Worm (Caenorhabditis elegans) whole organism, L1 larva: ENCODE data around the gene srbc-21.

Experiments
- C04F5.9 ChIP-seq: sonication (generic microtip); optimal IDR thresholded peaks from 2 replicates; lab custom pipeline; 2016; ENCODE audit warnings: missing genetic modification characterization, missing compliant biosample characterization
- C34B4.2 ChIP-seq: sonication (generic microtip); optimal IDR thresholded peaks from 2 replicates; lab custom pipeline; 2017; ENCODE audit warnings: mild to moderate bottlenecking, missing genetic modification characterization, missing compliant biosample characterization
- aha-1 ChIP-seq: fragments of 150-350 bp; optimal IDR thresholded peaks from 2 replicates; lab custom pipeline; 2014; ENCODE audit warnings: missing biosample characterization, missing genetic modification characterization
- alr-1 ChIP-seq: fragments of 200-800 bp; sonication (Bioruptor generic); optimal IDR thresholded peaks from 2 replicates; lab custom pipeline; 2018; ENCODE audit warnings: borderline replicate concordance, mild to moderate bottlenecking, missing genetic modification characterization, missing compliant biosample characterization
- ceh-82 ChIP-seq, 3 experiments: fragments of 150-350 bp in 1 of 3; sonication (generic microtip) in 2 of 3; optimal IDR thresholded peaks; 2 replicates each; lab custom pipeline; 2014 to 2017; ENCODE audit warnings: missing biosample characterization in 3 of 3, missing genetic modification characterization in 3 of 3
- ceh-88 ChIP-seq: fragments of 200-800 bp; sonication (Bioruptor generic); IDR thresholded peaks from 2 replicates; pipeline ENCODE4 v1.3.6; 2022; ENCODE audit warnings: missing genetic modification characterization, missing compliant biosample characterization
- ceh-90 ChIP-seq: sonication (generic microtip); optimal IDR thresholded peaks from 2 replicates; lab custom pipeline; 2016; ENCODE audit warnings: missing genetic modification characterization, missing compliant biosample characterization
- ces-1 ChIP-seq: fragments of 150-350 bp; optimal IDR thresholded peaks from 2 replicates; lab custom pipeline; 2014; ENCODE audit warnings: missing biosample characterization, missing genetic modification reagents, missing genetic modification characterization
- dpl-1 ChIP-seq, 3 experiments: fragments of 150-350 bp in 2 of 3; sonication (generic microtip) in 1 of 3; optimal IDR thresholded peaks; 2 replicates each; lab custom pipeline; 2014 to 2017; ENCODE audit warnings: missing biosample characterization in 3 of 3, missing genetic modification characterization in 3 of 3, missing genetic modification reagents in 3 of 3
- dsc-1 ChIP-seq: sonication (generic microtip); optimal IDR thresholded peaks from 2 replicates; lab custom pipeline; 2016; ENCODE audit warnings: mild to moderate bottlenecking, missing genetic modification characterization, missing compliant biosample characterization
- efl-1 ChIP-seq, 4 experiments: fragments of 150-350 bp; optimal IDR thresholded peaks in 3 of 4; peaks in 1 of 4; 1 replicate in 1 of 4; 2 replicates in 3 of 4; lab custom pipeline; 2014; ENCODE audit warnings: missing biosample characterization in 2 of 4, missing genetic modification characterization in 2 of 4, missing genetic modification reagents in 2 of 4
- egl-27 ChIP-seq, 2 experiments: fragments of 150-350 bp in 1 of 2; sonication (generic microtip); optimal IDR thresholded peaks; 3 replicates each; lab custom pipeline; 2017 to 2018; ENCODE audit warnings: missing biosample characterization in 2 of 2, missing genetic modification characterization in 2 of 2, missing genetic modification reagents in 2 of 2
- elt-2 ChIP-seq: sonication (generic microtip); optimal IDR thresholded peaks from 2 replicates; lab custom pipeline; 2016; ENCODE audit warnings: missing genetic modification characterization, mild to moderate bottlenecking, inconsistent platforms, missing compliant biosample characterization, missing genetic modification reagents
- elt-3 ChIP-seq, 6 experiments: fragments of 150-350 bp in 1 of 6; sonication (generic microtip); optimal IDR thresholded peaks; 2 replicates each; lab custom pipeline; 2017 to 2018; ENCODE audit warnings: missing biosample characterization in 6 of 6, missing genetic modification characterization in 6 of 6, inconsistent platforms in 1 of 6
- ets-5 ChIP-seq: fragments of 200-800 bp; sonication (Bioruptor generic); IDR thresholded peaks from 2 replicates; pipeline ENCODE4 v1.3.6; 2022; ENCODE audit warnings: missing genetic modification characterization, missing compliant biosample characterization
- fkh-10 ChIP-seq: sonication (generic microtip); optimal IDR thresholded peaks from 2 replicates; lab custom pipeline; 2017; ENCODE audit warnings: missing biosample characterization, missing genetic modification reagents, missing genetic modification characterization
- fkh-4 ChIP-seq: sonication (generic microtip); optimal IDR thresholded peaks from 2 replicates; lab custom pipeline; 2016; ENCODE audit warnings: missing compliant biosample characterization, missing genetic modification characterization, borderline replicate concordance
- grh-1 ChIP-seq: fragments of 200-800 bp; sonication (Bioruptor generic); IDR thresholded peaks from 2 replicates; pipeline ENCODE4 v1.3.6; 2022; ENCODE audit warnings: missing genetic modification reagents, missing genetic modification characterization, missing compliant biosample characterization
- jun-1 ChIP-seq: fragments of 150-350 bp; optimal IDR thresholded peaks from 2 replicates; lab custom pipeline; 2014; ENCODE audit warnings: missing biosample characterization, missing genetic modification reagents, missing genetic modification characterization
- lin-35 ChIP-seq, 2 experiments: fragments of 150-350 bp; optimal IDR thresholded peaks; 2 replicates each; lab custom pipeline; 2014; ENCODE audit warnings: missing biosample characterization in 2 of 2, missing genetic modification characterization in 2 of 2, missing genetic modification reagents in 2 of 2
- nhr-11 ChIP-seq: fragments of 150-350 bp; optimal IDR thresholded peaks from 2 replicates; lab custom pipeline; 2014; ENCODE audit warnings: missing biosample characterization, missing genetic modification characterization
- nhr-12 ChIP-seq: sonication (generic microtip); optimal IDR thresholded peaks from 2 replicates; lab custom pipeline; 2017; ENCODE audit warnings: missing biosample characterization, missing genetic modification characterization
- nhr-76 ChIP-seq: sonication (generic microtip); optimal IDR thresholded peaks from 2 replicates; lab custom pipeline; 2017; ENCODE audit warnings: missing biosample characterization, missing genetic modification characterization
- rnt-1 ChIP-seq: sonication (generic microtip); optimal IDR thresholded peaks from 2 replicates; lab custom pipeline; 2016; ENCODE audit warnings: mild to moderate bottlenecking, missing genetic modification characterization, moderate library complexity, missing compliant biosample characterization
- snpc-4 ChIP-seq: fragments of 150-350 bp; optimal IDR thresholded peaks from 2 replicates; lab custom pipeline; 2014; ENCODE audit warnings: missing biosample characterization, missing genetic modification characterization
- sptf-1 ChIP-seq: fragments of 150-350 bp; optimal IDR thresholded peaks from 2 replicates; lab custom pipeline; 2014; ENCODE audit warnings: missing biosample characterization, missing genetic modification characterization
- swsn-7 ChIP-seq: sonication (generic microtip); optimal IDR thresholded peaks from 2 replicates; lab custom pipeline; 2016; ENCODE audit warnings: missing genetic modification characterization, missing compliant biosample characterization
- tlp-1 ChIP-seq: fragments of 150-350 bp; optimal IDR thresholded peaks from 2 replicates; lab custom pipeline; 2014; ENCODE audit warnings: missing biosample characterization, missing genetic modification characterization
- unc-130 ChIP-seq: fragments of 150-350 bp; optimal IDR thresholded peaks from 2 replicates; lab custom pipeline; 2017; ENCODE audit warnings: missing biosample characterization, missing genetic modification characterization, inconsistent platforms
- unc-86 ChIP-seq: sonication (generic microtip); optimal IDR thresholded peaks from 2 replicates; lab custom pipeline; 2016; ENCODE audit warnings: missing genetic modification characterization, missing compliant biosample characterization
- xbp-1 ChIP-seq: sonication (generic microtip); optimal IDR thresholded peaks from 2 replicates; lab custom pipeline; 2016; ENCODE audit warnings: missing genetic modification characterization, missing compliant biosample characterization
- ztf-11 ChIP-seq, 2 experiments: sonication (generic microtip); optimal IDR thresholded peaks; 2 replicates each; lab custom pipeline; 2016 to 2017; ENCODE audit warnings: missing genetic modification characterization in 2 of 2, missing biosample characterization in 1 of 2, missing compliant biosample characterization in 1 of 2

srbc-21 gene

ce11 chrV:2177307-2177764 is 22.0 kb downstream of the srbc-21 start, which contains the start of gene srbc-17:
Gene srbc-17 (plus strand): TSS chrV:2177714.
- TF ChIP-seq ztf-11 (tag; optimal IDR thresholded peaks at IDR 0.05; lab: Kevin White, UChicago), result no peak

ce11 chrV:2179214-2179613 is 23.9 kb downstream of the srbc-21 start, which contains the start of gene cyp-33C1:
Gene cyp-33C1 (plus strand): TSS chrV:2179514.
- TF ChIP-seq C34B4.2 (no peak), ceh-82 (tag; optimal IDR thresholded peaks at IDR 0.05; lab: Kevin White, UChicago) (no peak)

- TF ChIP-seq rnt-1 (tag; lab: Kevin White, UChicago) (no peak), unc-86 (tag; lab: Kevin White, UChicago) (no peak), lin-35 (GFP tag; optimal IDR thresholded peaks at IDR 0.05; lab: Kevin White, UChicago) (no peak), ceh-90 (no peak), ces-1 (GFP tag; lab: Kevin White, UChicago) (no peak), egl-27 (tag; optimal IDR thresholded peaks at IDR 0.05; lab: Kevin White, UChicago) (no peak), dsc-1 (tag; lab: Kevin White, UChicago) (no peak), ceh-88 (no peak), elt-3 (tag; optimal IDR thresholded peaks at IDR 0.05; lab: Kevin White, UChicago) (no peak), fkh-4 (no peak), tlp-1 (tag; lab: Kevin White, UChicago) (no peak), nhr-12 (no peak), unc-130 (no peak), aha-1 (no peak), swsn-7 (tag; lab: Kevin White, UChicago) (no peak), xbp-1 (tag; lab: Kevin White, UChicago) (no peak), ets-5 (GFP tag; lab: Robert Waterston, UW) (no peak), jun-1 (tag; lab: Kevin White, UChicago) (no peak), snpc-4 (no peak), sptf-1 (tag; lab: Kevin White, UChicago) (no peak)
These were observed 26.4 kb downstream of the srbc-21 start, which contains the start of gene srbc-16 for ce11 chrV:2181738-2182137. Gene srbc-16 (plus strand): TSS chrV:2182038.

ce11 chrV:2183162-2183561 is 27.8 kb downstream of the srbc-21 start, which contains the start of gene cyp-33C2:
Gene cyp-33C2 (plus strand): TSS chrV:2183488.
- TF ChIP-seq efl-1 (optimal IDR thresholded peaks at IDR 0.05; lab: Kevin White, UChicago), result peak in 1 of 2 experiments; percentile 2
- peak in 1 of 2 experiments; percentile 84 for TF ChIP-seq efl-1 (GFP tag; optimal IDR thresholded peaks at IDR 0.05 in 1 of 2; lab: Kevin White, UChicago)
- no peak for TF ChIP-seq ces-1 (GFP tag; lab: Kevin White, UChicago)
- no peak for TF ChIP-seq snpc-4
- TF ChIP-seq fkh-10 (GFP tag; lab: Kevin White, UChicago), result no peak

ce11 chrV:2185486-2185885 is 30.2 kb downstream of the srbc-21 start:
- no peak for TF ChIP-seq fkh-4
- no peak for TF ChIP-seq alr-1 (tag; lab: Kevin White, UChicago)
- no peak for TF ChIP-seq efl-1 (optimal IDR thresholded peaks at IDR 0.05; lab: Kevin White, UChicago)
- TF ChIP-seq efl-1 (GFP tag; optimal IDR thresholded peaks at IDR 0.05 in 1 of 2; lab: Kevin White, UChicago), result peak in 1 of 2 experiments; percentile 10
- TF ChIP-seq dpl-1 (GFP tag; optimal IDR thresholded peaks at IDR 0.05; lab: Kevin White, UChicago), result peak in 1 of 3 experiments; percentile 1
- TF ChIP-seq, all 84 proteins: peak for 2

- TF ChIP-seq rnt-1 (tag; lab: Kevin White, UChicago) (no peak), nhr-11 (tag; lab: Kevin White, UChicago) (no peak), ets-5 (GFP tag; lab: Robert Waterston, UW) (no peak), C04F5.9 (tag; lab: Kevin White, UChicago) (no peak), grh-1 (no peak), efl-1 (optimal IDR thresholded peaks at IDR 0.05; lab: Kevin White, UChicago) (no peak), efl-1 (GFP tag; optimal IDR thresholded peaks at IDR 0.05 in 1 of 2; lab: Kevin White, UChicago) (no peak), nhr-76 (tag; lab: Kevin White, UChicago) (no peak), elt-2 (no peak)
These were observed 32.6 kb downstream of the srbc-21 start, which contains the start of gene Y5H2B.3 for ce11 chrV:2187864-2188345. Gene Y5H2B.3 (plus strand): TSS chrV:2188295.
